Worm (Caenorhabditis elegans) whole organism, young adult: Measurements from ENCODE around the gene R186.8.

Experiments
- B0336.3 ChIP-seq: fragments of 200-800 bp; sonication (Bioruptor generic); IDR thresholded peaks from 2 replicates; pipeline ENCODE4 v1.3.6; 2022; ENCODE audit warnings: missing genetic modification characterization, missing compliant biosample characterization
- F37B4.10 ChIP-seq: fragments of 200-800 bp; sonication (Bioruptor generic); IDR thresholded peaks from 2 replicates; pipeline ENCODE4 v1.3.6; 2022; ENCODE audit warnings: missing genetic modification characterization, missing compliant biosample characterization
- K12H6.12 ChIP-seq: fragments of 200-800 bp; sonication (Bioruptor generic); optimal IDR thresholded peaks from 2 replicates; lab custom pipeline; 2018; ENCODE audit warnings: mild to moderate bottlenecking, missing genetic modification characterization, missing compliant biosample characterization
- Y53F4B.3 ChIP-seq: fragments of 200-800 bp; sonication (Bioruptor generic); IDR thresholded peaks from 2 replicates; pipeline ENCODE4 v1.3.6; 2022; ENCODE audit warnings: missing genetic modification reagents, missing genetic modification characterization, missing compliant biosample characterization
- Y53G8AR.9 ChIP-seq: fragments of 200-800 bp; sonication (Bioruptor generic); conservative IDR thresholded peaks from 2 replicates; pipeline ENCODE4 v1.3.6; 2022; ENCODE audit warnings: missing genetic modification reagents, missing genetic modification characterization, missing compliant biosample characterization
- Y67H2A.10 ChIP-seq: fragments of 200-800 bp; sonication (Bioruptor generic); conservative IDR thresholded peaks from 2 replicates; pipeline ENCODE4 v1.3.6; 2022; ENCODE audit warnings: missing genetic modification reagents, missing genetic modification characterization, missing compliant biosample characterization
- atf-7 ChIP-seq: sonication (generic microtip); optimal IDR thresholded peaks from 2 replicates; lab custom pipeline; 2017; ENCODE audit warnings: mild to moderate bottlenecking, missing genetic modification characterization, missing compliant biosample characterization
- attf-3 ChIP-seq: fragments of 200-800 bp; sonication (Bioruptor generic); conservative IDR thresholded peaks from 2 replicates; pipeline ENCODE4 v1.3.6; 2022; ENCODE audit warnings: missing genetic modification reagents, missing genetic modification characterization, missing compliant biosample characterization
- attf-5 ChIP-seq: fragments of 200-800 bp; sonication (Bioruptor generic); optimal IDR thresholded peaks from 2 replicates; lab custom pipeline; 2018; ENCODE audit warnings: mild to moderate bottlenecking, missing genetic modification characterization, missing compliant biosample characterization
- attf-6 ChIP-seq: fragments of 200-800 bp; sonication (Bioruptor generic); IDR thresholded peaks from 2 replicates; pipeline ENCODE4 v1.3.6; 2022; ENCODE audit warnings: missing genetic modification reagents, missing genetic modification characterization, missing compliant biosample characterization
- cebp-1 ChIP-seq, 2 experiments: fragments of 200-800 bp in 1 of 2; sonication (Bioruptor generic) in 1 of 2; sonication (generic microtip) in 1 of 2; IDR thresholded peaks in 1 of 2; optimal IDR thresholded peaks in 1 of 2; 2 replicates each; pipeline versions ENCODE4 v1.3.6 to Lab custom; 2017 to 2022; ENCODE audit warnings: missing compliant biosample characterization in 2 of 2, missing genetic modification characterization in 2 of 2, mild to moderate bottlenecking in 1 of 2, missing genetic modification reagents in 1 of 2, moderate library complexity in 1 of 2
- ceh-100 ChIP-seq: fragments of 200-800 bp; sonication (Bioruptor generic); IDR thresholded peaks from 2 replicates; pipeline ENCODE4 v1.3.6; 2022; ENCODE audit warnings: missing genetic modification reagents, missing genetic modification characterization, missing compliant biosample characterization
- dpl-1 ChIP-seq: fragments of 150-350 bp; optimal IDR thresholded peaks from 2 replicates; lab custom pipeline; 2014; ENCODE audit warnings: missing biosample characterization, missing genetic modification reagents, missing genetic modification characterization
- efl-1 ChIP-seq: fragments of 150-350 bp; optimal IDR thresholded peaks from 2 replicates; lab custom pipeline; 2014; ENCODE audit warnings: missing biosample characterization, missing genetic modification reagents, missing genetic modification characterization
- egl-44 ChIP-seq: fragments of 200-800 bp; sonication (Bioruptor generic); IDR thresholded peaks from 2 replicates; pipeline ENCODE4 v1.3.6; 2022; ENCODE audit warnings: missing genetic modification reagents, missing genetic modification characterization, missing compliant biosample characterization
- him-1 ChIP-seq: sonication (generic microtip); optimal IDR thresholded peaks from 2 replicates; lab custom pipeline; 2016; ENCODE audit warnings: missing genotype, missing genetic modification reagents, missing genetic modification characterization, missing compliant biosample characterization
- hmg-20 ChIP-seq: fragments of 200-800 bp; sonication (Bioruptor generic); IDR thresholded peaks from 2 replicates; pipeline ENCODE4 v1.3.6; 2022; ENCODE audit warnings: missing genetic modification reagents, missing genetic modification characterization, missing compliant biosample characterization
- hsf-1 ChIP-seq: fragments of 200-800 bp; sonication (Bioruptor generic); IDR thresholded peaks from 2 replicates; pipeline ENCODE4 v1.3.6; 2022; ENCODE audit warnings: missing genetic modification reagents, missing genetic modification characterization, missing compliant biosample characterization
- lag-1 ChIP-seq: fragments of 200-800 bp; sonication (Bioruptor generic); IDR thresholded peaks from 2 replicates; pipeline ENCODE4 v1.3.6; 2022; ENCODE audit warnings: missing genetic modification reagents, missing genetic modification characterization, missing compliant biosample characterization
- let-526 ChIP-seq: fragments of 200-800 bp; sonication (Bioruptor generic); IDR thresholded peaks from 2 replicates; pipeline ENCODE4 v1.3.6; 2022; ENCODE audit warnings: missing genetic modification reagents, missing genetic modification characterization, missing compliant biosample characterization
- let-607 ChIP-seq, 2 experiments: fragments of 200-800 bp in 1 of 2; sonication (Bioruptor generic) in 1 of 2; sonication (generic microtip) in 1 of 2; optimal IDR thresholded peaks; 2 replicates each; lab custom pipeline; 2016 to 2018; ENCODE audit warnings: mild to moderate bottlenecking in 2 of 2, missing compliant biosample characterization in 2 of 2, missing genetic modification characterization in 2 of 2, moderate library complexity in 2 of 2, missing genotype in 1 of 2
- lin-26 ChIP-seq: fragments of 200-800 bp; sonication (Bioruptor generic); IDR thresholded peaks from 2 replicates; pipeline ENCODE4 v1.3.6; 2022; ENCODE audit warnings: missing genetic modification reagents, missing genetic modification characterization, missing compliant biosample characterization
- lir-1 ChIP-seq: fragments of 200-800 bp; sonication (Bioruptor generic); conservative IDR thresholded peaks from 2 replicates; pipeline ENCODE4 v1.3.6; 2022; ENCODE audit warnings: missing genetic modification reagents, missing genetic modification characterization, missing compliant biosample characterization
- madf-6 ChIP-seq: fragments of 200-800 bp; sonication (Bioruptor generic); IDR thresholded peaks from 2 replicates; pipeline ENCODE4 v1.3.6; 2022; ENCODE audit warnings: missing genetic modification reagents, missing genetic modification characterization, missing compliant biosample characterization
- mcd-1 ChIP-seq: fragments of 200-800 bp; sonication (Bioruptor generic); IDR thresholded peaks from 2 replicates; pipeline ENCODE4 v1.3.6; 2022; ENCODE audit warnings: missing genetic modification reagents, missing genetic modification characterization, missing compliant biosample characterization
- mxl-1 ChIP-seq: sonication (generic microtip); optimal IDR thresholded peaks from 2 replicates; lab custom pipeline; 2016; ENCODE audit warnings: missing genetic modification characterization, missing compliant biosample characterization
- nfya-2 ChIP-seq: fragments of 200-800 bp; sonication (Bioruptor generic); IDR thresholded peaks from 2 replicates; pipeline ENCODE4 v1.3.6; 2022; ENCODE audit warnings: missing genetic modification reagents, missing genetic modification characterization, missing compliant biosample characterization
- nfyb-1 ChIP-seq: fragments of 200-800 bp; sonication (Bioruptor generic); IDR thresholded peaks from 2 replicates; pipeline ENCODE4 v1.3.6; 2022; ENCODE audit warnings: missing genetic modification reagents, missing genetic modification characterization, missing compliant biosample characterization
- pha-4 ChIP-seq: fragments of 150-350 bp; sonication (generic microtip); optimal IDR thresholded peaks from 2 replicates; lab custom pipeline; 2014; ENCODE audit warnings: missing biosample characterization, missing genetic modification reagents, missing genetic modification characterization
- rec-8 ChIP-seq, 2 experiments: sonication (generic microtip); optimal IDR thresholded peaks; 2 replicates each; lab custom pipeline; 2016; ENCODE audit warnings: mild to moderate bottlenecking in 2 of 2, missing genetic modification characterization in 2 of 2, missing genetic modification reagents in 2 of 2, missing genotype in 2 of 2, missing biosample characterization in 1 of 2, missing compliant biosample characterization in 1 of 2, moderate library complexity in 1 of 2
- sptf-2 ChIP-seq: fragments of 200-800 bp; sonication (Bioruptor generic); optimal IDR thresholded peaks from 2 replicates; lab custom pipeline; 2018; ENCODE audit warnings: mild to moderate bottlenecking, missing genetic modification characterization, missing compliant biosample characterization
- ztf-26 ChIP-seq: sonication (generic microtip); optimal IDR thresholded peaks from 2 replicates; lab custom pipeline; 2017; ENCODE audit warnings: missing genetic modification characterization, missing compliant biosample characterization

The R186.8 gene

DNA sequence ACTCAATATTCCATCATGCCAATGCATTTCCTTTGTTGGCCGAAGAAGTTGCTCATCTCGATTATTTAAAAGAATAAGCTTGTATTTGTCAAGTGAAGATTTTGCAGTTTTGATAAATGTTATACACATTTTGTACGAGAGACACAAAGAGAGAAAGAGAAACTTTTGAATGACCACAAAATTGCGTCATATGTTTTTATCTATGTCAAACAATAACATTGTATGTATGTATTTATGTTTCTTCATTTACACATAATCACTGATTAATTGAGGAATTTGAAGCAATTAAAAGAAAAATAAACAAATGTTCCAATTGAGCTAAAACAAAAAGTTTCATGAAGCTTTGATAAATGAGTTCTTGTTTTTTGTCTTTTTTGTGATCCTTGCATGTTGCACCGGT is 4.6 kb downstream of the R186.8 start, which contains the start of gene hrg-9:
Gene hrg-9 (minus strand): TSS at position 152 of the 400 bp plus-strand sequence.
- TF ChIP-seq hsf-1 (GFP tag; lab: Robert Waterston, UW) (no peak), ceh-100 (GFP tag; lab: Robert Waterston, UW) (no peak), B0336.3 (GFP tag; lab: Robert Waterston, UW) (no peak), K12H6.12 (tag; lab: Kevin White, UChicago) (no peak), him-1 (tag; lab: Kevin White, UChicago) (no peak), let-607 (tag; optimal IDR thresholded peaks at IDR 0.05; lab: Kevin White, UChicago) (no peak), hmg-20 (GFP tag; lab: Robert Waterston, UW) (no peak), mxl-1 (tag; lab: Kevin White, UChicago) (no peak), Y53G8AR.9 (GFP tag; lab: Robert Waterston, UW) (no peak)
- TF ChIP-seq, all 124 proteins: peak for 0

DNA sequence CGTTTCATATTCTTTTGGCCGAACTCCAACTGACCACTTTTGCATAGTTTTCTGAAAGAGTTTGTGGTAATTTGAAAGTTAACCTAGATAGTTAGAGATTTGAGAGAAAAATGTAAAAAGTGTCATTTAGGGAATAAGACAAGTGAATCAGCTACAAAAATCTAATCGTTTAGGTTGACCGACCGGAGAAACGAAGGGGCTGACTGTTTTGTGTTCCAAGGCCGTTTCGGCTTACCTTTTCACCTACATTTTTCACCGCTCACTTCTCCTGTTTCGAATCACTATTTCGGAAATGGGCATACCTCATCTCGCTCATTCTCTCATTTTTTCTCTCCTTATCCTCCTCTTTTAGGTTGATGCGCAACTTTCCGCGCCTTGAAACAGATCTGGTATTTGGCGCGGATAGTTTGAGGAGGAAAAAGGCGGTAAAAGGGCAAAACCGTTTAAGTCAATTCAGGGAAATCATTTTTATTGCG is 6.7 kb downstream of the R186.8 start, which contains the start of gene mpst-7:
Gene mpst-7 (minus strand): TSS at position 51 of the 476 bp plus-strand sequence.
- TF ChIP-seq nfya-2 (GFP tag; lab: Robert Waterston, UW) = no peak
- TF ChIP-seq efl-1 (GFP tag; lab: Kevin White, UChicago) = peak; percentile 57
- TF ChIP-seq madf-6 (GFP tag; lab: Robert Waterston, UW) = peak; percentile 36; the same call in 1 of the 2 replicates

DNA sequence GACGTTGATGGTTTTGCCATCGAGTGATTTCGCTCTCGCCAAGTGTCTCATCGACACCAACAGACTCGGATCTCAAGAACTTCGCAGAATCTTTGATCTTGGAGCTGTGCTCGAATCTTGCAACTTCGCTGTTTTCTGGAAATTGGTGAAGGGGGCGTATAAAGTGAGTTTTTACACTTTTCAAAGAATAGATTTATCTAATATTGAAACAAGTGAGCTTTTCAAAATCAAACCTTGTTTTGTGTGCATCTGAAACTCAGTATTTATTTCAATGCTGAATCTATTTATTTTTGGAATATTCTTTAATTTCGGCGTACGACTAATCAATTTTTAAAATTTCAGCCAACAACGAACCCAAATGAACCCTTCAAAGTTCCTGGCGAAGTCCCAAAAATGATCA is 13.5 kb downstream of the R186.8 start:
- TF ChIP-seq rec-8 (tag; optimal IDR thresholded peaks at IDR 0.05; lab: Kevin White, UChicago) = no peak
- TF ChIP-seq lin-26 = no peak
- no peak for TF ChIP-seq pha-4
- TF ChIP-seq, all 124 proteins: peak for 0

DNA sequence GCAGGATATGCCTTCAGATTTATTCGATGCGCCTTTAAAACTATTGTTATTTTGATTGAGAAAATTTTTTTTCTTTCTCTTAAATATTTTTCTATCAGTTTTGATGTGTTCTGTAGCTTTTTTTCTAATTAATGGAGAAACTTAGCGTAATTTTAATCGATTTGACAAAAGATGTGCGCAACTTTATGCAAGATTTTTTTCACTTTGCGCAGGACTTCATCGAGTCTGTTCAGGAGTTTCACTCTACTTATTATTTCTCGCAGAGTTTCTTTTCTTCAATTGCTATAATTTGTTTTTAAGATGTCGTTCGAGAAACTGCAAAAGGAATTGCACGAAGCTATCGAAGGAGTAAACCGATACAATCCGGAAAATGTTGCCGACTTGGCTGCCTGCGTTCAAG is 14.1 kb downstream of the R186.8 start, which contains the start of gene eif-3.K:
Gene eif-3.K (plus strand): TSS at position 301 of the 400 bp plus-strand sequence.
- TF ChIP-seq attf-5 (GFP tag; lab: Kevin White, UChicago) (no peak), dpl-1 (GFP tag; lab: Kevin White, UChicago) (no peak), sptf-2 (GFP tag; lab: Kevin White, UChicago) (no peak), lir-1 (GFP tag; lab: Robert Waterston, UW) (no peak), Y67H2A.10 (GFP tag; lab: Robert Waterston, UW) (no peak), hsf-1 (GFP tag; lab: Robert Waterston, UW) (no peak), atf-7 (tag; lab: Kevin White, UChicago) (no peak), mcd-1 (GFP tag; lab: Robert Waterston, UW) (no peak), F37B4.10 (GFP tag; lab: Robert Waterston, UW) (no peak), cebp-1 (GFP tag; IDR thresholded peaks at IDR 0.05; lab: Robert Waterston, UW) (no peak), cebp-1 (tag; optimal IDR thresholded peaks at IDR 0.05; lab: Kevin White, UChicago) (no peak), ztf-26 (tag; lab: Kevin White, UChicago) (no peak), attf-6 (GFP tag; lab: Robert Waterston, UW) (no peak), Y53F4B.3 (GFP tag; lab: Robert Waterston, UW) (no peak)

DNA sequence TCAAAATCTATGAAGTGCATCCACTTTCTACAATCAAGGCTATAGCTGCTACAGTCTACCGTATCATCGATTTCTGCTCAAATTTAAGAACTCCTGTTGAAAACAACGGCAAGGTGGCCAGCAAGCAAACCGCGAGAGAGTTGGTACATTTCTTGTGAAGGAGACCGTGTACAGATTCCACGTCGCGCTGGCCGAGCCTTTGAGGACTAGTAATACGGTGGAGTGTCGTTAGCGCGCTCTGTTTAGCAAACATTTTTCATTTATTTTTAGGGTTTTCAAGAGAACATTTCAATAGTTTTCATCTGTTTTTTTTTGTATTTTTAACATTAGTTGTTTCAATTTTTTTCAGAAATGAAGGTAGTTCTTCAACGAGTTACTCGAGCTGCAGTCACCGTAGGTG is 15.5 kb downstream of the R186.8 start, which contains the start of gene pqn-68:
Gene pqn-68 (plus strand): TSS at position 350 of the 400 bp plus-strand sequence.
- TF ChIP-seq lag-1 (GFP tag; lab: Robert Waterston, UW) (no peak), let-526 (GFP tag; lab: Robert Waterston, UW) (no peak), attf-3 (GFP tag; lab: Robert Waterston, UW) (peak; percentile 91), let-607 (tag; optimal IDR thresholded peaks at IDR 0.05; lab: Kevin White, UChicago) (peak; percentile 61 to 62), egl-44 (no peak), nfyb-1 (GFP tag; lab: Robert Waterston, UW) (0 out of 2 replicates have a peak, but pooled peaks have one; percentile 22), mcd-1 (GFP tag; lab: Robert Waterston, UW) (0 out of 2 replicates have a peak, but pooled peaks have one; percentile 24)
